Fruit fly (Drosophila melanogaster): ENCODE data around the gene vig2.

Gene vig2

dm6 chr3R:25122736-25123211 lies 399 bp upstream of the vig2 start, which contains the start of the genes CG31510 and TTLL5 (continued):
- no peak for TF ChIP-seq ERR (GFP tag; optimal IDR thresholded peaks at IDR 0.05)
- TF ChIP-seq CG3726 (GFP tag; IDR thresholded peaks at IDR 0.05) = no peak
- no peak for TF ChIP-seq Oli (tag; optimal IDR thresholded peaks at IDR 0.05)
- no peak for TF ChIP-seq CG17385 (GFP tag; optimal IDR thresholded peaks at IDR 0.05)
- no peak for TF ChIP-seq Atf6 (GFP tag; IDR thresholded peaks at IDR 0.05)
- no peak for TF ChIP-seq seq (GFP tag; IDR thresholded peaks at IDR 0.05)
- TF ChIP-seq nmo (GFP tag; optimal IDR thresholded peaks at IDR 0.05) = no peak
- no peak for TF ChIP-seq ash1 (GFP tag; optimal IDR thresholded peaks at IDR 0.05)
- no peak for TF ChIP-seq CG4854 (GFP tag; optimal IDR thresholded peaks at IDR 0.05)
- no peak for TF ChIP-seq Sin3A (optimal IDR thresholded peaks at IDR 0.05)
- no peak for TF ChIP-seq E2f2 (GFP tag; IDR thresholded peaks at IDR 0.05)
- no peak for TF ChIP-seq CG14667 (GFP tag; IDR thresholded peaks at IDR 0.05)
- TF ChIP-seq sr (GFP tag; IDR thresholded peaks at IDR 0.05) = no peak
- TF ChIP-seq Stat92E (GFP tag; optimal IDR thresholded peaks at IDR 0.05) = peak in 1 of 3 experiments; percentile 16
- no peak for TF ChIP-seq nerfin-1 (tag; optimal IDR thresholded peaks at IDR 0.05)
- no peak for TF ChIP-seq sqz (GFP tag; optimal IDR thresholded peaks at IDR 0.05)
- no peak for TF ChIP-seq Sry-β (GFP tag; optimal IDR thresholded peaks at IDR 0.05)
- no peak for TF ChIP-seq CG4282 (GFP tag; optimal IDR thresholded peaks at IDR 0.05)
- peak; percentile 36; the same call in 1 of the 2 replicates for TF ChIP-seq slbo (GFP tag; IDR thresholded peaks at IDR 0.05)
- no peak for TF ChIP-seq prd (optimal IDR thresholded peaks at IDR 0.05)
- no peak for TF ChIP-seq prd (GFP tag; IDR thresholded peaks at IDR 0.05)
- no peak for TF ChIP-seq ken (GFP tag; IDR thresholded peaks at IDR 0.05)
- TF ChIP-seq Ets97D (GFP tag; optimal IDR thresholded peaks at IDR 0.05) = no peak
- peak; percentile 70 for TF ChIP-seq CG2129 (GFP tag; IDR thresholded peaks at IDR 0.05; ENCODE audit: partially characterized antibody)
- no peak for TF ChIP-seq Blimp-1 (GFP tag; optimal IDR thresholded peaks at IDR 0.05)
- no peak for TF ChIP-seq Kr (GFP tag; optimal IDR thresholded peaks at IDR 0.05)
- TF ChIP-seq lola (GFP tag; optimal IDR thresholded peaks at IDR 0.05) = peak in 1 of 3 experiments; percentile 18
- no peak; the same call in 1 of the 2 replicates for TF ChIP-seq CG17328 (GFP tag; IDR thresholded peaks at IDR 0.05)
- TF ChIP-seq CG4404 (GFP tag; IDR thresholded peaks at IDR 0.05) = no peak
- TF ChIP-seq CG14710 (tag; optimal IDR thresholded peaks at IDR 0.05) = peak; percentile 58
- no peak; the same call in 1 of the 2 replicates for TF ChIP-seq CG1024 (GFP tag; IDR thresholded peaks at IDR 0.05)
- no peak for TF ChIP-seq chn (GFP tag; optimal IDR thresholded peaks at IDR 0.05)
- TF ChIP-seq Dek (tag; optimal IDR thresholded peaks at IDR 0.05) = no peak
- TF ChIP-seq CG2678 (tag; optimal IDR thresholded peaks at IDR 0.05) = no peak
- TF ChIP-seq danr (GFP tag; IDR thresholded peaks at IDR 0.05) = 0 out of 2 replicates have a peak, but pooled peaks have one; percentile 10
- TF ChIP-seq Dip2 (GFP tag; IDR thresholded peaks at IDR 0.05) = no peak
- no peak for TF ChIP-seq Xrp1 (GFP tag; IDR thresholded peaks at IDR 0.05)
- no peak for TF ChIP-seq CG6854 (GFP tag; optimal IDR thresholded peaks at IDR 0.05)
- TF ChIP-seq Antp (GFP tag; optimal IDR thresholded peaks at IDR 0.05) = no peak
- TF ChIP-seq ab (GFP tag; optimal IDR thresholded peaks at IDR 0.05) = no peak
- TF ChIP-seq Deaf1 (tag; optimal IDR thresholded peaks at IDR 0.05) = no peak
- TF ChIP-seq zen2 (GFP tag; IDR thresholded peaks at IDR 0.05; ENCODE audit: partially characterized antibody) = no peak
- TF ChIP-seq peb (GFP tag; IDR thresholded peaks at IDR 0.05) = no peak
- TF ChIP-seq CG15479 (GFP tag; optimal IDR thresholded peaks at IDR 0.05) = no peak
- no peak for TF ChIP-seq Asciz (GFP tag; optimal IDR thresholded peaks at IDR 0.05)
- no peak for TF ChIP-seq CG13775 (GFP tag; optimal IDR thresholded peaks at IDR 0.05)
- no peak for TF ChIP-seq CG7556 (GFP tag; optimal IDR thresholded peaks at IDR 0.05)
- no peak for TF ChIP-seq CG11398 (GFP tag; optimal IDR thresholded peaks at IDR 0.05)
- no peak for TF ChIP-seq CG4424 (GFP tag; optimal IDR thresholded peaks at IDR 0.05)
- no peak for TF ChIP-seq aop (GFP tag; IDR thresholded peaks at IDR 0.05)
- peak; percentile 17 for TF ChIP-seq hbn (GFP tag; IDR thresholded peaks at IDR 0.05; ENCODE audit: partially characterized antibody)
- TF ChIP-seq usp (GFP tag; optimal IDR thresholded peaks at IDR 0.05) = no peak
